Fruit fly (Drosophila melanogaster) whole organism, adult: ENCODE results near the gene CG8837.

Experiments used
- CG11617 ChIP-seq: fragments of 200-800 bp; sonication (Bioruptor generic); optimal IDR thresholded peaks from 2 replicates; lab custom pipeline; 2017; ENCODE audit warnings: mild to moderate bottlenecking, missing biosample characterization, missing genetic modification reagents, missing genetic modification characterization
- CG12768 ChIP-seq: fragments of 200-800 bp; sonication (Bioruptor generic); optimal IDR thresholded peaks from 2 replicates; lab custom pipeline; 2017; ENCODE audit warnings: missing biosample characterization, missing genetic modification characterization, mild to moderate bottlenecking, moderate library complexity, missing genetic modification reagents
- CG14711 ChIP-seq: fragments of 200-800 bp; sonication (Bioruptor generic); optimal IDR thresholded peaks from 2 replicates; lab custom pipeline; 2018; ENCODE audit warnings: missing biosample characterization, mild to moderate bottlenecking, missing genetic modification characterization, moderate library complexity
- CG1620 ChIP-seq: fragments of 200-800 bp; sonication (Bioruptor generic); optimal IDR thresholded peaks from 2 replicates; lab custom pipeline; 2016; ENCODE audit warnings: missing biosample characterization, missing genetic modification characterization
- CG33017 ChIP-seq: fragments of 200-800 bp; sonication (Bioruptor generic); optimal IDR thresholded peaks from 2 replicates; lab custom pipeline; 2018; ENCODE audit warnings: missing biosample characterization, mild to moderate bottlenecking, missing genetic modification characterization, moderate library complexity
- CG5204 ChIP-seq: fragments of 200-800 bp; sonication (Bioruptor generic); optimal IDR thresholded peaks from 2 replicates; lab custom pipeline; 2016; ENCODE audit warnings: missing biosample characterization, missing genetic modification characterization
- CG7045 ChIP-seq: fragments of 200-800 bp; sonication (Bioruptor generic); optimal IDR thresholded peaks from 2 replicates; lab custom pipeline; 2017; ENCODE audit warnings: missing biosample characterization, mild to moderate bottlenecking, missing genetic modification characterization
- CG7101 ChIP-seq: fragments of 200-800 bp; sonication (Bioruptor generic); optimal IDR thresholded peaks from 2 replicates; lab custom pipeline; 2018; ENCODE audit warnings: missing biosample characterization, mild to moderate bottlenecking, missing genetic modification characterization, moderate library complexity
- Clk ChIP-seq: fragments of 200-800 bp; sonication (Bioruptor generic); optimal IDR thresholded peaks from 2 replicates; lab custom pipeline; 2017; ENCODE audit warnings: missing biosample characterization, missing genetic modification characterization
- Crg-1 ChIP-seq: fragments of 200-800 bp; sonication (Bioruptor generic); optimal IDR thresholded peaks from 2 replicates; lab custom pipeline; 2016; ENCODE audit warnings: missing biosample characterization, missing genetic modification characterization
- Hr96 ChIP-seq: fragments of 200-800 bp; sonication (Bioruptor generic); optimal IDR thresholded peaks from 2 replicates; lab custom pipeline; 2016; ENCODE audit warnings: missing biosample characterization, missing genetic modification characterization
- Mnt ChIP-seq: fragments of 200-800 bp; sonication (Bioruptor generic); optimal IDR thresholded peaks from 2 replicates; lab custom pipeline; 2016; ENCODE audit warnings: missing biosample characterization, mild to moderate bottlenecking, missing genetic modification characterization
- bab1 ChIP-seq: fragments of 200-800 bp; sonication (Bioruptor generic); optimal IDR thresholded peaks from 3 replicates; lab custom pipeline; 2019; ENCODE audit warnings: missing biosample characterization, mild to moderate bottlenecking, missing genetic modification characterization, moderate library complexity
- cic ChIP-seq: fragments of 200-800 bp; sonication (Bioruptor generic); optimal IDR thresholded peaks from 2 replicates; lab custom pipeline; 2017; ENCODE audit warnings: missing biosample characterization, mild to moderate bottlenecking, missing genetic modification characterization, moderate library complexity
- cnc ChIP-seq, 2 experiments: fragments of >200 bp; optimal IDR thresholded peaks; 2 replicates each; lab custom pipeline; 2017
- kay ChIP-seq: fragments of 200-800 bp; sonication (Bioruptor generic); peaks from one replicate; lab custom pipeline; 2016; ENCODE audit warnings: missing biosample characterization, missing genetic modification characterization, borderline replicate concordance
- ovo ChIP-seq: fragments of 200-800 bp; sonication (Bioruptor generic); optimal IDR thresholded peaks from 2 replicates; lab custom pipeline; 2016; ENCODE audit warnings: missing biosample characterization, missing genetic modification characterization
- pad ChIP-seq: fragments of 200-800 bp; sonication (Bioruptor generic); optimal IDR thresholded peaks from 3 replicates; lab custom pipeline; 2017; ENCODE audit warnings: missing biosample characterization, missing genetic modification characterization, mild to moderate bottlenecking, moderate library complexity, missing genetic modification reagents
- tj ChIP-seq: fragments of 200-800 bp; sonication (Bioruptor generic); optimal IDR thresholded peaks from 3 replicates; lab custom pipeline; 2017; ENCODE audit warnings: missing biosample characterization, mild to moderate bottlenecking, missing genetic modification characterization, moderate library complexity
- toe ChIP-seq: fragments of 200-800 bp; sonication (Bioruptor generic); optimal IDR thresholded peaks from 2 replicates; lab custom pipeline; 2016; ENCODE audit warnings: missing biosample characterization, missing genetic modification characterization

Gene CG8837

dm6 chr2L:3304831-3305828 is 14.9 kb upstream of the CG8837 start:
- TF ChIP-seq CG1620 (GFP tag; lab: Kevin White, UChicago) (no peak), CG12768 (no peak), CG11617 (no peak), CG7101 (tag; lab: Kevin White, UChicago) (peak; percentile 44), CG7045 (GFP tag; lab: Kevin White, UChicago) (no peak), CG5204 (GFP tag; lab: Kevin White, UChicago) (no peak), CG14711 (no peak), cic (no peak), Crg-1 (GFP tag; lab: Kevin White, UChicago) (peak; percentile 7), pad (GFP tag; lab: Kevin White, UChicago) (no peak), Hr96 (GFP tag; lab: Kevin White, UChicago) (no peak), toe (GFP tag; lab: Kevin White, UChicago) (no peak), kay (GFP tag; lab: Kevin White, UChicago) (peak; percentile 75), Mnt (GFP tag; lab: Kevin White, UChicago) (peak; percentile 23), bab1 (GFP tag; lab: Kevin White, UChicago) (no peak), tj (no peak), ovo (no peak), Clk (GFP tag; lab: Kevin White, UChicago) (no peak), CG33017 (tag; lab: Kevin White, UChicago) (no peak), cnc (optimal IDR thresholded peaks at IDR 0.05; lab: Kevin White, UChicago) (no peak)

dm6 chr2L:3307189-3307588 is 12.9 kb upstream of the CG8837 start:
- TF ChIP-seq CG11617 = no peak
- no peak for TF ChIP-seq Hr96 (GFP tag; lab: Kevin White, UChicago)
- TF ChIP-seq toe (GFP tag; lab: Kevin White, UChicago) = no peak
- TF ChIP-seq CG7101 (tag; lab: Kevin White, UChicago) = no peak
- peak; percentile 3 for TF ChIP-seq kay (GFP tag; lab: Kevin White, UChicago)

DNA sequence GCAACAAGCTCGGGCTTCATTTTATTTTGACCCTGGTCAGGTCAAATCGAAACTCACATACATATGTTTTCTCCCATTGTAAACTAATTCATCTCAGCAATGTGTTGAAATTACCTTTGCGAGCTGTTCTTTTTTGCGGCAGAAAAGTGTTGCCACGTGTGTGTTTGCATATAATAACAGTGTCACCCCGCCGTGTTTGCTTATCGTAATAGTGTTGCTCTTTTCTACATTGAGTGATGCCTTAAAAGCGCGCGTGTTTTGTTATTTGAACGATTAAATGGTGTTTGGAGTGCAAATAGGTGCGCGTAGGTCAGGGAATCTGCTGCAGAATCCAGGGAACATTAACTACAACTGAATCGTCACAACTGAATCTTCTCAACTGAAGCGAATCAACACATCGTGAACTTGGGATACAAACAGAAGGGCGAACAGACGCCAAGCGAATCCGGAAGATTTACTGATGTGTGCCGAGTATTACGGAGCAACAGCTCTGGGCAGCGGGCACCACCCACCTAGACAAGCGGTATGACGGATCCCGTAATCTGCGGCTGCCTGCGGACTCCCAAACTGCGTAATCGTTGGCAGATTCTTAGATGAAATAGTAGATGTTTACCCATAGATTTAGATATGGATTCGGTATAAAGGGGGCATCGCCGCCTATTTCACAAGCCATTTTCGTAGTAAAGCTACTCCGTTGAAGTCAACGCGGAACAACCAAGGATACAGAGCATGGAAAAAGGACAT is 11.3 kb upstream of the CG8837 start, which contains the start of gene CG15406:
CG15406 (plus strand) TSS at position 694 of the 744 bp plus-strand sequence.
- TF ChIP-seq Clk (GFP tag; lab: Kevin White, UChicago) (no peak), CG11617 (no peak), CG33017 (tag; lab: Kevin White, UChicago) (no peak), Hr96 (GFP tag; lab: Kevin White, UChicago) (no peak), pad (GFP tag; lab: Kevin White, UChicago) (no peak), ovo (no peak), toe (GFP tag; lab: Kevin White, UChicago) (no peak), tj (no peak), CG12768 (no peak), CG7045 (GFP tag; lab: Kevin White, UChicago) (no peak), kay (GFP tag; lab: Kevin White, UChicago) (peak; percentile 61), CG14711 (no peak), cic (peak; percentile 58), CG5204 (GFP tag; lab: Kevin White, UChicago) (no peak), CG7101 (tag; lab: Kevin White, UChicago) (no peak), CG1620 (GFP tag; lab: Kevin White, UChicago) (no peak)

- TF ChIP-seq ovo (no peak), Crg-1 (GFP tag; lab: Kevin White, UChicago) (no peak), CG12768 (peak; percentile 43), toe (GFP tag; lab: Kevin White, UChicago) (no peak), tj (no peak), Hr96 (GFP tag; lab: Kevin White, UChicago) (no peak), CG11617 (peak; percentile 21), Mnt (GFP tag; lab: Kevin White, UChicago) (no peak), pad (GFP tag; lab: Kevin White, UChicago) (peak; percentile 33), CG7101 (tag; lab: Kevin White, UChicago) (no peak), bab1 (GFP tag; lab: Kevin White, UChicago) (no peak), CG7045 (GFP tag; lab: Kevin White, UChicago) (no peak), CG1620 (GFP tag; lab: Kevin White, UChicago) (no peak), cnc (optimal IDR thresholded peaks at IDR 0.05; lab: Kevin White, UChicago) (no peak), cic (peak; percentile 54), kay (GFP tag; lab: Kevin White, UChicago) (no peak), Clk (GFP tag; lab: Kevin White, UChicago) (no peak), CG14711 (no peak), CG5204 (GFP tag; lab: Kevin White, UChicago) (no peak), CG33017 (tag; lab: Kevin White, UChicago) (no peak)
These were observed 3.6 kb downstream of the CG8837 start, which contains the start of gene CG33281 for dm6 chr2L:3323319-3324287. Gene CG33281 (plus strand): TSS chr2L:3324237.
